Fruit fly (Drosophila melanogaster) whole organism, wandering third instar larva: ENCODE data around the gene CG9667.
"Not testable (repeated sequence)": the region's sequence is repeated elsewhere in the genome, so short reads cannot be mapped to it uniquely, and the experiment has no call there.

ENCODE experiments used
- Abd-B ChIP-seq: fragments of >200 bp; optimal IDR thresholded peaks from 2 replicates; lab custom pipeline; 2017; ENCODE audit warnings: missing biosample characterization, missing genetic modification characterization
- Dfd ChIP-seq: fragments of >200 bp; optimal IDR thresholded peaks from 2 replicates; lab custom pipeline; 2017; ENCODE audit warnings: missing biosample characterization, missing genetic modification characterization
- Myc ChIP-seq: fragments of >200 bp; optimal IDR thresholded peaks from 2 replicates; lab custom pipeline; 2017
- Vsx2 ChIP-seq: fragments of 200-300, 225-300 bp; sonication (Bioruptor generic); optimal IDR thresholded peaks from 2 replicates; lab custom pipeline; 2018; ENCODE audit warnings: missing biosample characterization, missing genetic modification characterization; ENCODE audit not compliant: partially characterized antibody
- jim ChIP-seq: fragments of 175-275, 200-325 bp; sonication (Bioruptor generic); optimal IDR thresholded peaks from 2 replicates; lab custom pipeline; 2016; ENCODE audit warnings: missing biosample characterization, mild to moderate bottlenecking, missing genetic modification characterization
- lola ChIP-seq: fragments of >200 bp; optimal IDR thresholded peaks from 2 replicates; lab custom pipeline; 2017; ENCODE audit warnings: missing biosample characterization, missing genetic modification characterization
- sage ChIP-seq: fragments of 200-800 bp; sonication (Bioruptor generic); optimal IDR thresholded peaks from 2 replicates; lab custom pipeline; 2016; ENCODE audit warnings: missing biosample characterization, mild to moderate bottlenecking, missing genetic modification characterization
- usp ChIP-seq: fragments of >200 bp; optimal IDR thresholded peaks from 2 replicates; lab custom pipeline; 2017; ENCODE audit warnings: missing biosample characterization, missing genetic modification characterization

- not testable (repeated sequence) for TF ChIP-seq Myc (lab: Kevin White, UChicago); sage; lola (GFP tag; lab: Kevin White, UChicago); Abd-B (GFP tag; lab: Kevin White, UChicago); jim (GFP tag; lab: Kevin White, UChicago); Dfd (GFP tag; lab: Kevin White, UChicago); usp
- TF ChIP-seq Vsx2 (GFP tag; lab: Kevin White, UChicago): peak; percentile 6
Observed at dm6 chr3R:8093824-8094223, 32.3 kb downstream of the CG9667 start, which contains the start of gene CG7900.
